Worm (Caenorhabditis elegans): ENCODE data around the gene syx-18.

DNA sequence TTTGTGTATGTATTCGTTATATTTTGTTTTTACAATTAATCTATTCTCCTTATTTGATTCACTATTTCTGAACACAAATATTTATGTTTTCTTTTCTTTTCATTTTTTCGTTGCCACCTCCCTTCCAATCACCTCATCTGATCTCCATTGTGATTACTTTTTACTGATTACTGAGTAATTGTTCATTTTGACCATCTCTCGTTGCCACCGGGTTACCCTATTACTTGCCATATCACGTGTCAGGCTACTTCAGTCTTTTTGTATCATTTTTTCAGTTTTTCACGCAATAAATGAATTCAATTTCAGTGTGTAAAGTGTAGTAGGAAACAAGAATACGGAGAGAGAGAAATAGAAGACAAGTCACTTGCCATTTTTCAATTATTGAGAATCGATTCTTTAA is 3.2 kb downstream of the syx-18 start, which contains the start of gene T10H9.8:
- TF ChIP-seq mdl-1 (tag; optimal IDR thresholded peaks at IDR 0.05) (no peak), zag-1 (tag; optimal IDR thresholded peaks at IDR 0.05) (no peak), gmeb-1 (tag; optimal IDR thresholded peaks at IDR 0.05) (no peak), fos-1 (tag; optimal IDR thresholded peaks at IDR 0.05) (no peak), lsy-2 (tag; optimal IDR thresholded peaks at IDR 0.05) (no peak), mab-5 (tag; optimal IDR thresholded peaks at IDR 0.05) (no peak), ceh-82 (tag; optimal IDR thresholded peaks at IDR 0.05) (no peak), nhr-129 (tag; optimal IDR thresholded peaks at IDR 0.05) (no peak), egl-27 (tag; optimal IDR thresholded peaks at IDR 0.05) (no peak), nhr-237 (tag; optimal IDR thresholded peaks at IDR 0.05) (no peak), nhr-77 (tag; optimal IDR thresholded peaks at IDR 0.05) (no peak), elt-1 (tag; optimal IDR thresholded peaks at IDR 0.05) (no peak), ztf-11 (tag; optimal IDR thresholded peaks at IDR 0.05) (no peak), ztf-1 (GFP tag; conservative IDR thresholded peaks at IDR 0.05) (no peak)

Measured in whole organism, L2 larva.